Worm (Caenorhabditis elegans): ENCODE results near the gene F30H5.3.
A peak's percentile ranks its signal among the peaks of the same experiment; 100 is the strongest.

Gene F30H5.3

ce11 chrIII:537054-537453 lies 25.0 kb upstream of the F30H5.3 start:
- TF ChIP-seq egl-44 (GFP tag; IDR thresholded peaks at IDR 0.05) (no peak), akir-1 (GFP tag; optimal IDR thresholded peaks at IDR 0.05) (no peak), ztf-28 (GFP tag; IDR thresholded peaks at IDR 0.05) (no peak), nhr-90 (tag; optimal IDR thresholded peaks at IDR 0.05) (no peak), xnd-1 (tag; optimal IDR thresholded peaks at IDR 0.05) (no peak), bed-2 (GFP tag; IDR thresholded peaks at IDR 0.05) (no peak), gei-17 (GFP tag; optimal IDR thresholded peaks at IDR 0.05) (no peak)

- TF ChIP-seq ztf-18 (tag; optimal IDR thresholded peaks at IDR 0.05) (peak; percentile 71), D2030.7 (GFP tag; IDR thresholded peaks at IDR 0.05) (peak; percentile 40)
These were observed 24.3 kb upstream of the F30H5.3 start for ce11 chrIII:536297-536696.

ce11 chrIII:535266-536107 lies 23.5 kb upstream of the F30H5.3 start:
- TF ChIP-seq ekl-4 (GFP tag; IDR thresholded peaks at IDR 0.05): peak; percentile 43; the same call in 1 of the 2 replicates
- peak; percentile 93 for TF ChIP-seq nhr-80 (tag; optimal IDR thresholded peaks at IDR 0.05)
- peak; percentile 93 for TF ChIP-seq tbp1 (GFP tag; optimal IDR thresholded peaks at IDR 0.05)
- TF ChIP-seq lin-26 (GFP tag; IDR thresholded peaks at IDR 0.05): peak; percentile 59; the same call in 1 of the 2 replicates
- TF ChIP-seq mxl-1 (tag; optimal IDR thresholded peaks at IDR 0.05): peak; percentile 9
- TF ChIP-seq somi-1 (GFP tag; optimal IDR thresholded peaks at IDR 0.05): no peak
- peak; percentile 14 for TF ChIP-seq F23B12.7 (tag; optimal IDR thresholded peaks at IDR 0.05; ENCODE audit: insufficient read depth)
- no peak for TF ChIP-seq snpc-4 (GFP tag; optimal IDR thresholded peaks at IDR 0.05)
- TF ChIP-seq snpc-4 (tag; optimal IDR thresholded peaks at IDR 0.05): peak in 1 of 4 experiments; percentile 61
- TF ChIP-seq egl-44 (GFP tag; IDR thresholded peaks at IDR 0.05): 0 out of 2 replicates have a peak, but pooled peaks have one; percentile 30
- no peak for TF ChIP-seq Y53F4B.3 (GFP tag; IDR thresholded peaks at IDR 0.05)
- peak; percentile 73 for TF ChIP-seq ztf-18 (tag; optimal IDR thresholded peaks at IDR 0.05)
- 0 out of 2 replicates have a peak, but pooled peaks have one; percentile 28 for TF ChIP-seq Y53G8AR.9 (GFP tag; conservative IDR thresholded peaks at IDR 0.05)
- TF ChIP-seq rcor-1 (GFP tag; IDR thresholded peaks at IDR 0.05): peak; percentile 29; the same call in 1 of the 2 replicates
- TF ChIP-seq F10E7.11 (tag; optimal IDR thresholded peaks at IDR 0.05): no peak
- peak; percentile 6 for TF ChIP-seq chd-7 (tag; optimal IDR thresholded peaks at IDR 0.05)
- TF ChIP-seq F39B2.1 (GFP tag; IDR thresholded peaks at IDR 0.05): no peak
- 0 out of 2 replicates have a peak, but pooled peaks have one; percentile 41 for TF ChIP-seq F37B4.10 (GFP tag; IDR thresholded peaks at IDR 0.05)
- no peak for TF ChIP-seq F55B11.4 (tag; optimal IDR thresholded peaks at IDR 0.05; ENCODE audit: borderline replicate concordance, insufficient read depth)
- no peak for TF ChIP-seq unc-62 (GFP tag; optimal IDR thresholded peaks at IDR 0.05)
- TF ChIP-seq cebp-1 (GFP tag; IDR thresholded peaks at IDR 0.05): 0 out of 2 replicates have a peak, but pooled peaks have one; percentile 11
- TF ChIP-seq cebp-1 (tag; optimal IDR thresholded peaks at IDR 0.05): peak; percentile 10
- TF ChIP-seq B0336.3 (GFP tag; IDR thresholded peaks at IDR 0.05): peak; percentile 69
- TF ChIP-seq lin-40 (tag; optimal IDR thresholded peaks at IDR 0.05): peak; percentile 66
- no peak for TF ChIP-seq ama-1 (optimal IDR thresholded peaks at IDR 0.05)
- TF ChIP-seq ama-1 (GFP tag; optimal IDR thresholded peaks at IDR 0.05): peak in 1 of 2 experiments; percentile 21
- TF ChIP-seq D2030.7 (GFP tag; IDR thresholded peaks at IDR 0.05): 0 out of 2 replicates have a peak, but pooled peaks have one; percentile 29
- peak; percentile 12 to 67 for TF ChIP-seq let-607 (tag; optimal IDR thresholded peaks at IDR 0.05)
- peak; percentile 61 for TF ChIP-seq rpc-1 (optimal IDR thresholded peaks at IDR 0.05)
- peak; percentile 81 for TF ChIP-seq rpc-1 (tag; optimal IDR thresholded peaks at IDR 0.05)
- no peak for TF ChIP-seq B0019.2 (GFP tag; conservative IDR thresholded peaks at IDR 0.05)
- peak; percentile 12 for TF ChIP-seq lin-54 (GFP tag; optimal IDR thresholded peaks at IDR 0.05)
- peak; percentile 67 for TF ChIP-seq madf-10 (tag; optimal IDR thresholded peaks at IDR 0.05)
- TF ChIP-seq rec-8 (tag; optimal IDR thresholded peaks at IDR 0.05): peak in 1 of 2 experiments; percentile 15
- peak; percentile 85 for TF ChIP-seq hmg-1.2 (GFP tag; IDR thresholded peaks at IDR 0.05)
- TF ChIP-seq pbrm-1 (GFP tag; IDR thresholded peaks at IDR 0.05): peak; percentile 59
- TF ChIP-seq mcd-1 (GFP tag; IDR thresholded peaks at IDR 0.05): peak; percentile 63
